Worm (Caenorhabditis elegans) whole organism, L2 larva: ENCODE data around the gene W10G11.1.

Experiments
- C34F6.9 ChIP-seq: fragments of 150-350 bp; optimal IDR thresholded peaks from 2 replicates; lab custom pipeline; 2014; ENCODE audit warnings: missing biosample characterization, missing genetic modification characterization
- Y55F3AM.14 ChIP-seq: fragments of 200-800 bp; sonication (Bioruptor generic); optimal IDR thresholded peaks from 2 replicates; lab custom pipeline; 2018; ENCODE audit warnings: mild to moderate bottlenecking, missing genetic modification characterization, missing compliant biosample characterization
- ZK546.5 ChIP-seq: sonication (generic microtip); optimal IDR thresholded peaks from 2 replicates; lab custom pipeline; 2017; ENCODE audit warnings: missing biosample characterization, missing genetic modification characterization
- alr-1 ChIP-seq: fragments of 150-350 bp; optimal IDR thresholded peaks from 2 replicates; lab custom pipeline; 2014; ENCODE audit warnings: missing biosample characterization, missing genetic modification characterization
- ama-1 ChIP-seq: fragments of 150-350 bp; optimal IDR thresholded peaks from 2 replicates; lab custom pipeline; 2018; ENCODE audit warnings: inconsistent platforms
- blmp-1 ChIP-seq: sonication (generic microtip); optimal IDR thresholded peaks from 2 replicates; lab custom pipeline; 2017; ENCODE audit warnings: missing genetic modification characterization, mild to moderate bottlenecking, missing compliant biosample characterization, antibody characterized with exemption, moderate library complexity; ENCODE audit not compliant: insufficient read depth
- ceh-16 ChIP-seq: fragments of 150-350 bp; optimal IDR thresholded peaks from 2 replicates; lab custom pipeline; 2014; ENCODE audit warnings: missing biosample characterization, missing genetic modification characterization
- ceh-82 ChIP-seq: fragments of 150-350 bp; optimal IDR thresholded peaks from 2 replicates; lab custom pipeline; 2014; ENCODE audit warnings: missing biosample characterization, missing genetic modification characterization
- crh-2 ChIP-seq: sonication (generic microtip); optimal IDR thresholded peaks from 2 replicates; lab custom pipeline; 2017; ENCODE audit warnings: missing biosample characterization, missing genetic modification characterization
- dmd-4 ChIP-seq: sonication (generic microtip); optimal IDR thresholded peaks from 2 replicates; lab custom pipeline; 2017; ENCODE audit warnings: missing biosample characterization, missing genetic modification characterization
- elt-3 ChIP-seq: sonication (generic microtip); optimal IDR thresholded peaks from 2 replicates; lab custom pipeline; 2017; ENCODE audit warnings: missing biosample characterization, missing genetic modification characterization
- fos-1 ChIP-seq: fragments of 150-350 bp; optimal IDR thresholded peaks from 2 replicates; lab custom pipeline; 2014; ENCODE audit warnings: missing biosample characterization, missing genetic modification characterization
- gmeb-1 ChIP-seq: fragments of 150-350 bp; optimal IDR thresholded peaks from 2 replicates; lab custom pipeline; 2014; ENCODE audit warnings: missing biosample characterization, missing genetic modification characterization
- lin-13 ChIP-seq: fragments of 150-350 bp; optimal IDR thresholded peaks from 2 replicates; lab custom pipeline; 2014; ENCODE audit warnings: missing biosample characterization, missing genetic modification reagents, missing genetic modification characterization
- lin-39 ChIP-seq: fragments of 150-350 bp; optimal IDR thresholded peaks from 2 replicates; lab custom pipeline; 2014; ENCODE audit warnings: missing biosample characterization, missing genetic modification reagents, missing genetic modification characterization
- mdl-1 ChIP-seq, 2 experiments: fragments of 150-350 bp in 1 of 2; sonication (generic microtip) in 1 of 2; optimal IDR thresholded peaks; 2 replicates each; lab custom pipeline; 2017; ENCODE audit warnings: missing biosample characterization in 2 of 2, missing genetic modification characterization in 2 of 2
- nhr-11 ChIP-seq: fragments of 150-350 bp; optimal IDR thresholded peaks from 2 replicates; lab custom pipeline; 2014; ENCODE audit warnings: missing biosample characterization, missing genetic modification characterization
- nhr-12 ChIP-seq: fragments of 150-350 bp; optimal IDR thresholded peaks from 2 replicates; lab custom pipeline; 2014; ENCODE audit warnings: missing biosample characterization, missing genetic modification characterization
- nhr-129 ChIP-seq: fragments of 150-350 bp; optimal IDR thresholded peaks from 2 replicates; lab custom pipeline; 2014; ENCODE audit warnings: missing biosample characterization, missing genetic modification characterization
- nhr-23 ChIP-seq: fragments of 150-350 bp; optimal IDR thresholded peaks from 2 replicates; lab custom pipeline; 2014; ENCODE audit warnings: missing biosample characterization, missing genetic modification reagents, missing genetic modification characterization
- nhr-25 ChIP-seq: fragments of 150-350 bp; sonication (generic microtip); optimal IDR thresholded peaks from 3 replicates; lab custom pipeline; 2014; ENCODE audit warnings: missing biosample characterization, missing genetic modification characterization
- nhr-6 ChIP-seq: fragments of 150-350 bp; optimal IDR thresholded peaks from 2 replicates; lab custom pipeline; 2014; ENCODE audit warnings: missing biosample characterization, missing genetic modification characterization
- nhr-77 ChIP-seq: fragments of 150-350 bp; optimal IDR thresholded peaks from 2 replicates; lab custom pipeline; 2014; ENCODE audit warnings: missing biosample characterization, missing genetic modification characterization
- peb-1 ChIP-seq: fragments of 150-350 bp; optimal IDR thresholded peaks from 2 replicates; lab custom pipeline; 2014; ENCODE audit warnings: missing biosample characterization, missing genetic modification characterization
- skn-1 ChIP-seq: sonication (generic microtip); optimal IDR thresholded peaks from 2 replicates; lab custom pipeline; 2017; ENCODE audit warnings: missing biosample characterization, missing genetic modification characterization
- sma-3 ChIP-seq: sonication (generic microtip); optimal IDR thresholded peaks from 2 replicates; lab custom pipeline; 2016; ENCODE audit warnings: missing genetic modification reagents, missing genetic modification characterization, missing compliant biosample characterization
- sma-9 ChIP-seq, 2 experiments: fragments of 150-350 bp in 1 of 2; sonication (generic microtip) in 1 of 2; optimal IDR thresholded peaks; 2 replicates each; lab custom pipeline; 2014 to 2016; ENCODE audit warnings: missing genetic modification characterization in 2 of 2, mild to moderate bottlenecking in 1 of 2, missing biosample characterization in 1 of 2, missing compliant biosample characterization in 1 of 2, missing genetic modification reagents in 1 of 2, moderate library complexity in 1 of 2
- snpc-4 ChIP-seq: fragments of 150-350 bp; optimal IDR thresholded peaks from 2 replicates; lab custom pipeline; 2014; ENCODE audit warnings: missing biosample characterization, missing genetic modification characterization
- unc-39 ChIP-seq: fragments of 150-350 bp; optimal IDR thresholded peaks from 2 replicates; lab custom pipeline; 2014; ENCODE audit warnings: missing biosample characterization, missing genetic modification characterization
- unc-55 ChIP-seq: fragments of 150-350 bp; sonication (generic microtip); optimal IDR thresholded peaks from 3 replicates; lab custom pipeline; 2014; ENCODE audit warnings: missing biosample characterization, missing genetic modification reagents, missing genetic modification characterization
- unc-62 ChIP-seq: fragments of 150-350 bp; optimal IDR thresholded peaks from 2 replicates; lab custom pipeline; 2014; ENCODE audit warnings: missing biosample characterization, missing genetic modification reagents, missing genetic modification characterization
- zag-1 ChIP-seq: fragments of 150-350 bp; optimal IDR thresholded peaks from 2 replicates; lab custom pipeline; 2014; ENCODE audit warnings: missing biosample characterization, missing genetic modification characterization
- ztf-1 ChIP-seq: fragments of 200-800 bp; sonication (Bioruptor generic); conservative IDR thresholded peaks from 2 replicates; pipeline ENCODE4 v1.3.6; 2022; ENCODE audit warnings: missing genetic modification characterization, missing compliant biosample characterization
- ztf-11 ChIP-seq: sonication (generic microtip); optimal IDR thresholded peaks from 2 replicates; lab custom pipeline; 2017; ENCODE audit warnings: missing biosample characterization, missing genetic modification characterization
- ztf-4 ChIP-seq: fragments of 150-350 bp; optimal IDR thresholded peaks from 2 replicates; lab custom pipeline; 2014; ENCODE audit warnings: missing biosample characterization, missing genetic modification characterization

W10G11.1 gene

DNA sequence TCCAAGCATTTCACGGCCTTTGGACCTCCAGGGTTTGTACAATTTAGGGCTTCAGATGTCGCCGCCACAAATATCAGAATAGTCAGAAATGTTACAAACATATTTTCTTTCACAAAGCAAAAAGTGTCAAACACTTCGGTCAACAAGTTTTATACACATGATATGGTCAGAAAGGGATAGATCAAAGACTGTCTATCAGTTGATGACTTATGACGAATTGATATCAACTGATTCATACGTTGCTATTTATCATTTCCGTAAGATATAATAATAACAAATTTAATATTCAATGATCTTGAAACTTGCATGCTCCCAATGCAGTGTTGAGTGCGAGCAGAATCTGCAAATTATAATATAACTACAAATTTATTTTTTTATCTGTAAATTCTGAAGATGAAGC is at the start of gene W10G11.1:
Gene W10G11.1, minus strand, starts transcription at position 101 of the 400 bp plus-strand sequence.
- no peak for TF ChIP-seq ceh-82 (tag; lab: Kevin White, UChicago)
- no peak for TF ChIP-seq peb-1 (tag; lab: Kevin White, UChicago)
- TF ChIP-seq lin-39 (tag; lab: Kevin White, UChicago): no peak
- no peak for TF ChIP-seq C34F6.9 (tag; lab: Kevin White, UChicago)
- TF ChIP-seq nhr-23: no peak
- TF ChIP-seq nhr-129 (tag; lab: Kevin White, UChicago): no peak
- no peak for TF ChIP-seq ztf-4 (tag; lab: Kevin White, UChicago)

DNA sequence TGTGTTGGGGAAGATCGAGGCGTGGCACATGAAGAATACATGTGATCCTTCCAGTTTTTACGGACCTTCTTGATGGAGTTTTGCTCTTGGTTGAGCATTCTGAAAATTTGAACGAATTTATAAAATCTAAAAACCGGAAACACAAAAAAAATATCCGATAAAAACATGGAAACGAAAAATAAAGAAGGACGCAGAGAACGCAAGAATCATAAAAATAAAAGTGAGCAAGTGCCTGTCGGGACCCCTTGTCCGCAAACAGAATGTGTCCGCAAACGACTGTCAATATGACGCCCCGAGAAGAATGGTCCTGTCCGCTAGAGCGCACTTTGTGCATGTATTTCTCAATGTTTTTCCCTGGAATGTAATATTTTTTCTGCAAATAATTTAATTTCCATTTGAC is 49.3 kb upstream of the W10G11.1 start, which contains the start of gene Y49F6A.5:
Gene Y49F6A.5, minus strand, starts transcription at position 101 of the 400 bp plus-strand sequence.
- TF ChIP-seq nhr-129 (tag; lab: Kevin White, UChicago) (no peak), sma-9 (GFP tag; optimal IDR thresholded peaks at IDR 0.05; lab: Kevin White, UChicago) (no peak), sma-9 (tag; optimal IDR thresholded peaks at IDR 0.05; lab: Kevin White, UChicago) (no peak), skn-1 (tag; lab: Kevin White, UChicago) (no peak), ZK546.5 (no peak), nhr-77 (tag; lab: Kevin White, UChicago) (no peak), fos-1 (tag; lab: Kevin White, UChicago) (no peak), ztf-4 (tag; lab: Kevin White, UChicago) (no peak), nhr-23 (no peak), elt-3 (tag; lab: Kevin White, UChicago) (no peak), zag-1 (tag; lab: Kevin White, UChicago) (no peak), nhr-11 (tag; lab: Kevin White, UChicago) (no peak), snpc-4 (tag; lab: Kevin White, UChicago) (no peak), ztf-1 (GFP tag; lab: Robert Waterston, UW) (no peak), unc-62 (GFP tag; lab: Kevin White, UChicago) (no peak)

DNA sequence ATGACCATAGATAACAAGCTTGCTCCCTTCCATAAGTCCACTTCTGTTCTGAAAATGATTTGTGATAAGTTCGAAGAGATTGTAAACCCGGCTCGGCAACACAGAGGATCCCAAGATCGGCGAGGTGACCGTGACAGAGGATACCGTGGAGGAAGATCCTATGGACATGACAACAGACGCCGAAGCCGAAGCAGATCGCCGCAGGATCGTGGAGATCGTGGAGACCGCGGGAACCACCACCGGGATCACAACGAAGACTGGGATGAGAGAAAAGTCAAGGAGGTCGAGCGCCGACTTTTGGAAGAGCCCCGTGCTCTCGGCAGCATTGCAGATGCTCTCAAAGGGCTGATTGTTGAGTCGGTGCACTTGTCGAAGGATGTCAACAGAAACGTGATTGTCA is 44.1 kb upstream of the W10G11.1 start:
- no peak for TF ChIP-seq gmeb-1 (tag; lab: Kevin White, UChicago)
- no peak for TF ChIP-seq peb-1 (tag; lab: Kevin White, UChicago)
- TF ChIP-seq ceh-16 (tag; lab: Kevin White, UChicago): no peak
- TF ChIP-seq alr-1 (tag; lab: Kevin White, UChicago): no peak
- TF ChIP-seq blmp-1 (tag; lab: Kevin White, UChicago): no peak
- no peak for TF ChIP-seq C34F6.9 (tag; lab: Kevin White, UChicago)

DNA sequence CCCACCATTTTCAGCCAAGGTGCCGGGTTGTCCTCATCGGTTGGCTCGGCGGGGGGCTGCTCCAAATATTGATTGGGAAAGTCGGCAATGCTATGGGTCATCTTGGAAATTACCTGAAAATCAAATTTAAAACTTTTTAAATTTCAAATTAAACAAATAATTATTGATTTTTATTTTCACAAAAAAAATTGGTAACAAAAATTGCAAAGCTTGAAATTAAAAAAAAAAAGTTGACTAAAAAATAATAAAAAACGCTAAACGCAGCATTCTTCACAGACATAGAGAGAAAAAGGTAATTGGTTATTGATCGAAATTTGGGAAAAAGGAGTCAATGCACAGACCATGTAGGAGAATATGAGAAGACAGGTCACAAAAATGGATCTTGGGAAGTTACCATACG is 38.2 kb upstream of the W10G11.1 start, which contains the start of gene Y49F6A.11:
Gene Y49F6A.11, minus strand, starts transcription at position 101 of the 400 bp plus-strand sequence.
- no peak for TF ChIP-seq sma-3 (GFP tag; lab: Kevin White, UChicago)
- no peak for TF ChIP-seq crh-2 (tag; lab: Kevin White, UChicago)
- TF ChIP-seq nhr-25 (tag; lab: Kevin White, UChicago): no peak
- TF ChIP-seq lin-13 (GFP tag; lab: Kevin White, UChicago): no peak
- TF ChIP-seq unc-39 (tag; lab: Kevin White, UChicago): no peak
- no peak for TF ChIP-seq ztf-11
- no peak for TF ChIP-seq ama-1 (lab: Kevin White, UChicago)
- TF ChIP-seq lin-39 (tag; lab: Kevin White, UChicago): no peak
- TF ChIP-seq dmd-4: no peak
- no peak for TF ChIP-seq unc-55
- no peak for TF ChIP-seq fos-1 (tag; lab: Kevin White, UChicago)
- no peak for TF ChIP-seq ztf-4 (tag; lab: Kevin White, UChicago)
- TF ChIP-seq peb-1 (tag; lab: Kevin White, UChicago): no peak
- TF ChIP-seq Y55F3AM.14 (GFP tag; lab: Kevin White, UChicago): no peak
- no peak for TF ChIP-seq nhr-23
- no peak for TF ChIP-seq nhr-6
- TF ChIP-seq alr-1 (tag; lab: Kevin White, UChicago): no peak

DNA sequence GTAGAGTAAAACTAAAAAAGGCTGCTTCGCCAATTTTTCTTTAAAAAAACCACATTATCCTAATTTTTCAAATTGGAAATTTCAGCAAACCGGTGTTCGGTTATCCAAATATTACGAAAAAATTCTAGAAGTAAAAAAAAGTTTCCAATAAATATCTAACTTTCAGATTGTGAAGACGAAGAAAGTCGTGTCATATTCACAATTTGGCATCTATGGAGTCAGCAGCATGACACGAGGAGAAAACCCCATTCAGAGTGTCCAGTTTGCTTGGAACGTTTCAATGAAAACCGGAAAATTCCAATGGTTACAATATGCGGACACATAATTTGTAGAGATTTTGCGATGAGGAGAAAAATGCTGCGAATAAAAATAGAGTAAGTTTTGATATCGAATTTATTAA is 34.8 kb upstream of the W10G11.1 start, which contains the start of gene Y49F6A.12:
Gene Y49F6A.12, plus strand, starts transcription at position 301 of the 400 bp plus-strand sequence.
- TF ChIP-seq nhr-12 (tag; lab: Kevin White, UChicago): no peak
- no peak for TF ChIP-seq lin-13 (GFP tag; lab: Kevin White, UChicago)
- TF ChIP-seq mdl-1 (tag; optimal IDR thresholded peaks at IDR 0.05; lab: Kevin White, UChicago): no peak
- TF ChIP-seq alr-1 (tag; lab: Kevin White, UChicago): no peak
- TF ChIP-seq skn-1 (tag; lab: Kevin White, UChicago): no peak
- TF ChIP-seq blmp-1 (tag; lab: Kevin White, UChicago): no peak
- no peak for TF ChIP-seq snpc-4 (tag; lab: Kevin White, UChicago)
- TF ChIP-seq ztf-11: no peak
- TF ChIP-seq fos-1 (tag; lab: Kevin White, UChicago): no peak
